Comparison of ENCODE assay signal across 1 fruit fly cellular context in genomic region chr3R:31986775-31987349, dm6.
TF ChIP-seq lines count a peak whose summit lies in the region.

No protein-coding gene starts in this region.

TF ChIP-seq in whole organism, embryonic, 481 proteins besides CTCF, POLR2A, EP300 and RAD21 (continued from another document):
- no peak for TF ChIP-seq crp (GFP tag; optimal IDR thresholded peaks at IDR 0.05; lab: Kevin White, UChicago)
- TF ChIP-seq nmo (GFP tag; optimal IDR thresholded peaks at IDR 0.05; lab: Kevin White, UChicago): no peak
- TF ChIP-seq CG15696 (tag; optimal IDR thresholded peaks at IDR 0.05; lab: Kevin White, UChicago): no peak
- TF ChIP-seq Jarid2 (GFP tag; optimal IDR thresholded peaks at IDR 0.05; lab: Kevin White, UChicago): peak; percentile 2
- no peak for TF ChIP-seq lilli (GFP tag; optimal IDR thresholded peaks at IDR 0.05; lab: Kevin White, UChicago)
- TF ChIP-seq CG18011 (GFP tag; optimal IDR thresholded peaks at IDR 0.05; lab: Kevin White, UChicago): no peak
- peak; percentile 85 for TF ChIP-seq grn (GFP tag; optimal IDR thresholded peaks at IDR 0.05; lab: Kevin White, UChicago)
- no peak for TF ChIP-seq ac (GFP tag; optimal IDR thresholded peaks at IDR 0.05; lab: Kevin White, UChicago)
- no peak for TF ChIP-seq CG5953 (GFP tag; IDR thresholded peaks at IDR 0.05; lab: Robert Waterston, UW)
- TF ChIP-seq CG6654 (GFP tag; optimal IDR thresholded peaks at IDR 0.05; lab: Kevin White, UChicago): no peak
- TF ChIP-seq Rfx (GFP tag; IDR thresholded peaks at IDR 0.05; lab: Robert Waterston, UW): 0 out of 2 replicates have a peak, but pooled peaks have one; percentile 10
- peak; percentile 0 for TF ChIP-seq CG3995 (GFP tag; optimal IDR thresholded peaks at IDR 0.05; lab: Kevin White, UChicago)
- TF ChIP-seq sob (GFP tag; IDR thresholded peaks at IDR 0.05; lab: Robert Waterston, UW): peak; percentile 20; the same call in 1 of the 2 replicates
- peak; percentile 4 for TF ChIP-seq lab (GFP tag; optimal IDR thresholded peaks at IDR 0.05; lab: Kevin White, UChicago)
- TF ChIP-seq pb (GFP tag; optimal IDR thresholded peaks at IDR 0.05; lab: Kevin White, UChicago): no peak
- TF ChIP-seq CG12391 (tag; optimal IDR thresholded peaks at IDR 0.05; lab: Kevin White, UChicago): no peak
- no peak for TF ChIP-seq H15 (GFP tag; IDR thresholded peaks at IDR 0.05; lab: Robert Waterston, UW)
- TF ChIP-seq gro (GFP tag; optimal IDR thresholded peaks at IDR 0.05; lab: Kevin White, UChicago): peak; percentile 23
- TF ChIP-seq mirr (GFP tag; optimal IDR thresholded peaks at IDR 0.05; lab: Kevin White, UChicago): no peak
- no peak for TF ChIP-seq CG4360 (GFP tag; IDR thresholded peaks at IDR 0.05; lab: Robert Waterston, UW)
- TF ChIP-seq Oli (tag; optimal IDR thresholded peaks at IDR 0.05; lab: Kevin White, UChicago): no peak
- TF ChIP-seq CG11696 (GFP tag; IDR thresholded peaks at IDR 0.05; lab: Robert Waterston, UW): no peak
- TF ChIP-seq chinmo (GFP tag; IDR thresholded peaks at IDR 0.05; lab: Robert Waterston, UW; ENCODE audit: partially characterized antibody): 0 out of 4 replicates have a peak, but pooled peaks have one; percentile 42
- peak; percentile 23 for TF ChIP-seq sens (GFP tag; lab: Kevin White, UChicago)
- TF ChIP-seq CG33557 (GFP tag; optimal IDR thresholded peaks at IDR 0.05; lab: Kevin White, UChicago): no peak
- TF ChIP-seq CG8944 (GFP tag; optimal IDR thresholded peaks at IDR 0.05; lab: Kevin White, UChicago): no peak
- TF ChIP-seq Chrac-16 (GFP tag; optimal IDR thresholded peaks at IDR 0.05; lab: Kevin White, UChicago): no peak
- no peak for TF ChIP-seq fd64A (GFP tag; optimal IDR thresholded peaks at IDR 0.05; lab: Kevin White, UChicago)
- TF ChIP-seq CG3726 (GFP tag; IDR thresholded peaks at IDR 0.05; lab: Robert Waterston, UW): no peak
- TF ChIP-seq Dad (GFP tag; optimal IDR thresholded peaks at IDR 0.05; lab: Kevin White, UChicago): no peak
- no peak for TF ChIP-seq inv (GFP tag; IDR thresholded peaks at IDR 0.05; lab: Robert Waterston, UW; ENCODE audit: partially characterized antibody)
- TF ChIP-seq fd96Cb (tag; optimal IDR thresholded peaks at IDR 0.05; lab: Kevin White, UChicago): no peak
- TF ChIP-seq amos (GFP tag; IDR thresholded peaks at IDR 0.05; lab: Robert Waterston, UW; ENCODE audit: partially characterized antibody): peak; percentile 5; the same call in 1 of the 2 replicates
- TF ChIP-seq pho (GFP tag; optimal IDR thresholded peaks at IDR 0.05; lab: Kevin White, UChicago): no peak
- TF ChIP-seq CG2120 (GFP tag; optimal IDR thresholded peaks at IDR 0.05; lab: Kevin White, UChicago): peak; percentile 22
- TF ChIP-seq luna (GFP tag; optimal IDR thresholded peaks at IDR 0.05; lab: Kevin White, UChicago): no peak
- no peak for TF ChIP-seq CG11695 (GFP tag; IDR thresholded peaks at IDR 0.05; lab: Robert Waterston, UW)
- TF ChIP-seq CG17186 (GFP tag; optimal IDR thresholded peaks at IDR 0.05; lab: Kevin White, UChicago): no peak
- TF ChIP-seq Camta (GFP tag; optimal IDR thresholded peaks at IDR 0.05; lab: Kevin White, UChicago): no peak
- no peak for TF ChIP-seq CG13296 (GFP tag; optimal IDR thresholded peaks at IDR 0.05; lab: Kevin White, UChicago)
- TF ChIP-seq chn (GFP tag; optimal IDR thresholded peaks at IDR 0.05; lab: Kevin White, UChicago): no peak
- TF ChIP-seq slou (GFP tag; optimal IDR thresholded peaks at IDR 0.05; lab: Kevin White, UChicago): no peak
- TF ChIP-seq CG8290 (GFP tag; optimal IDR thresholded peaks at IDR 0.05; lab: Kevin White, UChicago): no peak
- TF ChIP-seq CG8290 (tag; optimal IDR thresholded peaks at IDR 0.05; lab: Kevin White, UChicago): peak in 1 of 2 experiments; percentile 49
- TF ChIP-seq CG10366 (GFP tag; IDR thresholded peaks at IDR 0.05; lab: Robert Waterston, UW): no peak
- peak; percentile 22 for TF ChIP-seq CG10543 (GFP tag; optimal IDR thresholded peaks at IDR 0.05; lab: Kevin White, UChicago)
- TF ChIP-seq trem (tag; optimal IDR thresholded peaks at IDR 0.05; lab: Kevin White, UChicago): no peak
- TF ChIP-seq bowl (GFP tag; IDR thresholded peaks at IDR 0.05; lab: Robert Waterston, UW): no peak
- no peak for TF ChIP-seq CG2678 (tag; optimal IDR thresholded peaks at IDR 0.05; lab: Kevin White, UChicago)
- TF ChIP-seq CG4617 (GFP tag; optimal IDR thresholded peaks at IDR 0.05; lab: Kevin White, UChicago; ENCODE audit: borderline replicate concordance): no peak
- TF ChIP-seq maf-S (GFP tag; optimal IDR thresholded peaks at IDR 0.05; lab: Kevin White, UChicago): no peak
- no peak for TF ChIP-seq al (GFP tag; IDR thresholded peaks at IDR 0.05; lab: Robert Waterston, UW)
- TF ChIP-seq ro (GFP tag; IDR thresholded peaks at IDR 0.05; lab: Robert Waterston, UW): no peak
- no peak for TF ChIP-seq Adf1 (GFP tag; IDR thresholded peaks at IDR 0.05; lab: Robert Waterston, UW)
- TF ChIP-seq CG13287 (GFP tag; IDR thresholded peaks at IDR 0.05; lab: Robert Waterston, UW; ENCODE audit: partially characterized antibody): peak; percentile 30; the same call in 1 of the 2 replicates
- 0 out of 4 replicates have a peak, but pooled peaks have one; percentile 23 for TF ChIP-seq Dll (GFP tag; IDR thresholded peaks at IDR 0.05; lab: Robert Waterston, UW; ENCODE audit: partially characterized antibody)
- no peak for TF ChIP-seq Dip3 (GFP tag; optimal IDR thresholded peaks at IDR 0.05; lab: Kevin White, UChicago)
- no peak for TF ChIP-seq klu (GFP tag; IDR thresholded peaks at IDR 0.05; lab: Robert Waterston, UW)
- TF ChIP-seq CG8388 (GFP tag; optimal IDR thresholded peaks at IDR 0.05; lab: Kevin White, UChicago): peak; percentile 35
- TF ChIP-seq p53 (GFP tag; optimal IDR thresholded peaks at IDR 0.05; lab: Kevin White, UChicago): no peak
- no peak for TF ChIP-seq PHDP (tag; optimal IDR thresholded peaks at IDR 0.05; lab: Kevin White, UChicago)
- TF ChIP-seq sug (tag; optimal IDR thresholded peaks at IDR 0.05; lab: Kevin White, UChicago): peak; percentile 26
- TF ChIP-seq shn (GFP tag; optimal IDR thresholded peaks at IDR 0.05; lab: Kevin White, UChicago): no peak
- no peak for TF ChIP-seq CG1603 (tag; optimal IDR thresholded peaks at IDR 0.05; lab: Kevin White, UChicago)
- peak in 1 of 2 experiments; percentile 5 for TF ChIP-seq Pdp1 (GFP tag; optimal IDR thresholded peaks at IDR 0.05; lab: Kevin White, UChicago)
- TF ChIP-seq CG10565 (GFP tag; optimal IDR thresholded peaks at IDR 0.05; lab: Kevin White, UChicago): no peak
- peak; percentile 44 for TF ChIP-seq psq (GFP tag; optimal IDR thresholded peaks at IDR 0.05; lab: Kevin White, UChicago)
- TF ChIP-seq HmgZ (tag; optimal IDR thresholded peaks at IDR 0.05; lab: Kevin White, UChicago): peak; percentile 5
- no peak for TF ChIP-seq Xrp1 (GFP tag; IDR thresholded peaks at IDR 0.05; lab: Robert Waterston, UW)
- TF ChIP-seq Hmr (GFP tag; optimal IDR thresholded peaks at IDR 0.05; lab: Kevin White, UChicago): peak; percentile 10
- peak; percentile 11 for TF ChIP-seq exex (tag; optimal IDR thresholded peaks at IDR 0.05; lab: Kevin White, UChicago)
- TF ChIP-seq CG2889 (GFP tag; IDR thresholded peaks at IDR 0.05; lab: Robert Waterston, UW): no peak
- TF ChIP-seq CG9817 (tag; optimal IDR thresholded peaks at IDR 0.05; lab: Kevin White, UChicago): no peak
- TF ChIP-seq CG12942 (GFP tag; optimal IDR thresholded peaks at IDR 0.05; lab: Kevin White, UChicago): no peak
- TF ChIP-seq CG2199 (GFP tag; IDR thresholded peaks at IDR 0.05; lab: Robert Waterston, UW): 0 out of 3 replicates have a peak, but pooled peaks have one; percentile 31
